Worm (Caenorhabditis elegans): ENCODE data around the gene ifa-3.

ifa-3 gene

DNA sequence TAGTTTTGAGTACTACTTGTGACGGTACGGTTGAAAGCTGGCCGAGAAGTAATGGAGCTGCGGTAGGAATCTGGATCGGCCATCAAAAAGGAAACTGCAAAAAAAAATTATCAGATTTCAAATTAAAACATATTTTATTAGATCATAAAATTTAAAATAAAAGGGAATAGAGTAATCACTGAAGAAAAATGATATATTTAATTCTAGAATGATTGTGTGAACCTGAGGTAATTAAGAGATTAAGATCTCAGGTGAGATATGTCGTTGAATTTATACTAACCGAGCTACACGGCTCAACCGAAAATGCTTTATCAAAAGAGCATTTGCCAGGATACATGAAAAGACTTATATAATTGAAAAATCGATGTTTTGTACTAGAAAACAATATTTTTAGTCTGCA is at the start of gene ifa-3:
Gene ifa-3, minus strand, starts transcription at position 101 of the 400 bp plus-strand sequence.
- no peak for TF ChIP-seq dao-5 (tag; optimal IDR thresholded peaks at IDR 0.05)
- no peak for TF ChIP-seq W03F9.2 (tag; optimal IDR thresholded peaks at IDR 0.05)
- TF ChIP-seq him-1 (tag; optimal IDR thresholded peaks at IDR 0.05), result no peak

DNA sequence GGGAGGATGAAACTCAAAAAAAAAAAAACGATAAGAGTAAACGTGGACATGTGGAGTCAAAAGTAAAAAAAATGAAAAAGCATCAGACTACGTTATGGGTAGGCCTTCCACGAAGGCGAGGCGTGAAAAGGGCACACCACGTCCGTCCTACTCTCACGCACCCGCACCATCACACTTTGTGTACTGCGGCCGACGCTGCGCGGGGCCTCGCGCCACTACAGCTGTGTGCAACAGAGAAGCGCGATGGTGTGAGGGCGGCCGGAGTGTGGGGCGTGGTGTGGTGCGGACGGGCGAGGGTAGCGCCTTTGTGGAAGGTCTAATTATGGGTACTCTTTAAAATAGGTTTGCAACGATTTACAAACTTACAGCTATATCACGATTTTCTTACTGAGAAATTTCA is 48.4 kb upstream of the ifa-3 start:
- TF ChIP-seq him-1 (tag; optimal IDR thresholded peaks at IDR 0.05) (no peak), W03F9.2 (tag; optimal IDR thresholded peaks at IDR 0.05) (no peak), dao-5 (tag; optimal IDR thresholded peaks at IDR 0.05) (no peak)

DNA sequence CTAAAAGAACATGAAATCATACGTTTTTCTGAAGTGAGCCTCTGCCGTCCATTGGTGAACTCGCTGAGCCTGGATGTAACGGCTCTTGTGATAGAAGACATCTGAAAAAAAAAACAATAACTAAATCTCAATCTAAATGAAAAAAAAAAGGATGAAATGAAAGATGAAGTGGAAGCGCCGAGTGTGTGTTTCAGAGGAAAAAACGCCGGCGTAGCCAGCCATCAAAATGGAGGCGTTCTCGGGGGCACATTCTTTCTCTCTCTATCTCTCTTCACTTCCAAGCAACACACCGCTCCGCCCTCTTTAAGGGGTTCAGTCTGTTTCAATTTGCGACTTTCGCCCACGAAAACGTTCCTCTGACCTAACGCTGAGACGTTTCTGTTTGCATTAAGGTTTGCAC is 47.8 kb upstream of the ifa-3 start, which contains the start of gene T01B4.3:
Gene T01B4.3, minus strand, starts transcription at position 101 of the 400 bp plus-strand sequence.
- TF ChIP-seq dao-5 (tag; optimal IDR thresholded peaks at IDR 0.05) (no peak), W03F9.2 (tag; optimal IDR thresholded peaks at IDR 0.05) (no peak), him-1 (tag; optimal IDR thresholded peaks at IDR 0.05) (no peak)

- no peak for TF ChIP-seq dao-5 (tag; optimal IDR thresholded peaks at IDR 0.05)
- no peak for TF ChIP-seq W03F9.2 (tag; optimal IDR thresholded peaks at IDR 0.05)
- no peak for TF ChIP-seq him-1 (tag; optimal IDR thresholded peaks at IDR 0.05)
Observed at ce11 chrX:16309705-16310104, 39.8 kb upstream of the ifa-3 start.

- no peak for TF ChIP-seq him-1 (tag; optimal IDR thresholded peaks at IDR 0.05)
- TF ChIP-seq dao-5 (tag; optimal IDR thresholded peaks at IDR 0.05), result no peak
- no peak for TF ChIP-seq W03F9.2 (tag; optimal IDR thresholded peaks at IDR 0.05)
Observed at ce11 chrX:16306164-16306563, 36.3 kb upstream of the ifa-3 start, which contains the start of gene twk-22. Gene twk-22 (plus strand): TSS chrX:16306464.

DNA sequence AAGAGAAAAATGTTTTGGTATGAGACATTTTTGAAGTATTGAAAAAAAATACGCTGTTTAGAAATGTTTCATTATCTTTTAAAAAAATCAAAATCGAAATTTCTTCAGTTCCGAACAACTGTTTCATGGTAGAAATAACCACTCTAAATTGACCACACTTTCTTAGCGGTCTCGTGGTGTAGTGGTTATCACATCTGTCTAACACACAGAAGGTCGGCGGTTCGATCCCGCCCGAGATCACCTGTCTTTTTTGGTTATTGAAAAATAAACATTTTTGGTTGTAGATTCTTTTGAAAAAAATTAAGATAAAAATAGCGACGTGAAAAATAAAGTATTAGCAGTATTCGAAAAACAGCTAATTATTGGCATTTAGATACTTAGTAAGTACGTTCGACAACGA is 30.6 kb upstream of the ifa-3 start:
- no peak for TF ChIP-seq W03F9.2 (tag; optimal IDR thresholded peaks at IDR 0.05)
- TF ChIP-seq him-1 (tag; optimal IDR thresholded peaks at IDR 0.05), result no peak
- TF ChIP-seq dao-5 (tag; optimal IDR thresholded peaks at IDR 0.05), result no peak

DNA sequence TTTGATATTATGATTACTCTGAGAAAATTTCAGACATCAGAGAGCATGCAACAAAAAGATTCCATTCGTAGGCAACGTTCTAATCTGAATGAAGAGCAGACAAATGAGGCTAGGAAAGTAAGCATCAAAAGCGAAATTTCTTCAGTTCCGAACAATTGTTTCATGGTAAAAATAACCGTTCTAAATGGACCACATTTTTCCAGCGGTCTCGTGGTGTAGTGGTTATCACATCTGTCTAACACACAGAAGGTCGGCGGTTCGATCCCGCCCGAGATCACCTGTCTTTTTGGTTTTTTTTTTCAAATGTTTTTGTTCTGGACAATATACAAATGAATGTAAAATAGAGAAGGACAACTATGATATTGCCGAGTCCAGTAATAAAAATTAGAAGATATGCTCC is 30.0 kb upstream of the ifa-3 start, which contains the start of gene twk-21:
Gene twk-21, plus strand, starts transcription at position 34 of the 400 bp plus-strand sequence.
- TF ChIP-seq W03F9.2 (tag; optimal IDR thresholded peaks at IDR 0.05) (no peak), dao-5 (tag; optimal IDR thresholded peaks at IDR 0.05) (no peak), him-1 (tag; optimal IDR thresholded peaks at IDR 0.05) (no peak)

ce11 chrX:16298173-16298572 is 28.3 kb upstream of the ifa-3 start:
- peak; percentile 84 for TF ChIP-seq dao-5 (tag; optimal IDR thresholded peaks at IDR 0.05)
- peak; percentile 37 for TF ChIP-seq W03F9.2 (tag; optimal IDR thresholded peaks at IDR 0.05)
- peak; percentile 72 for TF ChIP-seq him-1 (tag; optimal IDR thresholded peaks at IDR 0.05)

DNA sequence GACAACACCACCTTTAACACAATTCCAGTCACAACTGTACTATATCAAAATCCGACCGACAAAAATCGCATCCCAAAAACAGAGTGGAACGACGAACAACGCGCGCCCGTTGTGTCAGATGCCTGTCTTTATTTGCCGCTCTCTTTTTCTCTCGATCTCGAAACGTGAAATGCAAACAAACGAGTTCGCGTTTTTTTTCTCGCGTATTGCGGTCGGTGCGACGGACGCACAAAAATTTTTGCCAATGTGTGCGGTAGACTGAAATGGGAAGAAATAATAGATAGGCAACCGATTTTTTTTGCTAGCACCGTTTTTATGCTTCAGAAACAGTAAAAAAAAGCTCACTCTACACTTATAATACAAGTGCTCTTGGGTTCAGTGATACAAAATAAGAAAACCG is 27.3 kb upstream of the ifa-3 start:
- TF ChIP-seq him-1 (tag; optimal IDR thresholded peaks at IDR 0.05), result no peak
- TF ChIP-seq W03F9.2 (tag; optimal IDR thresholded peaks at IDR 0.05), result no peak
- no peak for TF ChIP-seq dao-5 (tag; optimal IDR thresholded peaks at IDR 0.05)

DNA sequence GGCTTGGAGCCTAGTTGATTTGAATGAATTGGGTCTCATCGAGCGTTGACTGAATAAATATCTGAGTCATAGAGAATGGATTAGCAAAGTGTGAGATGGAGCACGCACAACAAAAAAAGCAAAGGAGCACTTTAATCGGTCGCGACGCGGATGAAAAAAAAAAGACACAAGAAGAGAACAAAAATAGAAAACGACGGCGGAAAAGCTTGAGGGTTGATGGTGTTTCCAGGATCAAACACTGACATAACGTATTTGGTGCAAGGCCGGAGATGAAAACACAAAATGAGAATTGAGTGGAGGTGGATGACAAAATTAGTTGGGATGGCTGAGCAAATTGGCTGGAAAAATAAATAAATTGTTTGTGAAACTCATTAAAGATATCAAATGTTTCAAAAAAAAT is 23.1 kb upstream of the ifa-3 start, which contains the start of gene F52E10.4:
Gene F52E10.4, minus strand, starts transcription at position 101 of the 400 bp plus-strand sequence.
- no peak for TF ChIP-seq W03F9.2 (tag; optimal IDR thresholded peaks at IDR 0.05)
- TF ChIP-seq dao-5 (tag; optimal IDR thresholded peaks at IDR 0.05), result no peak
- TF ChIP-seq him-1 (tag; optimal IDR thresholded peaks at IDR 0.05), result no peak

ce11 chrX:16290536-16290935 is 20.7 kb upstream of the ifa-3 start:
- TF ChIP-seq him-1 (tag; optimal IDR thresholded peaks at IDR 0.05) (no peak), dao-5 (tag; optimal IDR thresholded peaks at IDR 0.05) (no peak), W03F9.2 (tag; optimal IDR thresholded peaks at IDR 0.05) (no peak)

DNA sequence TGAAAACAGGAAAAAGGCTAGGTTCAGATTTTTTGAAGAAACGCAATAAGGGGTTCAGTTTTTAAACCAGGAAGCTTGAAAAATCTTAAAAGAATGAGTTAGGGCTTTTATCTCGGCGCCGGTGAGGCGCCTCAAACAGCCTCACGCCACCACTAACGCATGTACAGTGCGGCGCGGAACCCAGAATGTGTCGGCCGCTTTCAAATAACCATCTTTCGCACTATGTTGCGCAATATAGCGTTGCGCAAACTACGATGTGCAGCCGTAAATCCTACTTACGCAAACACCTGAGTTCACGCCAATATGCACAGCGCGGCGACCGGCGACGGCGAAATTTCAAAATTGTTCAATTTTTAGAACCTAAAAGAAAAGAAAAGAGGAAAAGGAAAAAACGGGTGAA is 19.8 kb upstream of the ifa-3 start:
- no peak for TF ChIP-seq W03F9.2 (tag; optimal IDR thresholded peaks at IDR 0.05)
- no peak for TF ChIP-seq dao-5 (tag; optimal IDR thresholded peaks at IDR 0.05)
- TF ChIP-seq him-1 (tag; optimal IDR thresholded peaks at IDR 0.05), result no peak

- TF ChIP-seq him-1 (tag; optimal IDR thresholded peaks at IDR 0.05) (no peak), dao-5 (tag; optimal IDR thresholded peaks at IDR 0.05) (no peak), W03F9.2 (tag; optimal IDR thresholded peaks at IDR 0.05) (no peak)
Observed at ce11 chrX:16285151-16285550, 15.3 kb upstream of the ifa-3 start.

ce11 chrX:16283103-16283502 is 13.2 kb upstream of the ifa-3 start, which contains the start of gene F52E10.2:
Gene F52E10.2 (minus strand): TSS chrX:16283203.
- TF ChIP-seq dao-5 (tag; optimal IDR thresholded peaks at IDR 0.05) (no peak), W03F9.2 (tag; optimal IDR thresholded peaks at IDR 0.05) (no peak), him-1 (tag; optimal IDR thresholded peaks at IDR 0.05) (no peak)

DNA sequence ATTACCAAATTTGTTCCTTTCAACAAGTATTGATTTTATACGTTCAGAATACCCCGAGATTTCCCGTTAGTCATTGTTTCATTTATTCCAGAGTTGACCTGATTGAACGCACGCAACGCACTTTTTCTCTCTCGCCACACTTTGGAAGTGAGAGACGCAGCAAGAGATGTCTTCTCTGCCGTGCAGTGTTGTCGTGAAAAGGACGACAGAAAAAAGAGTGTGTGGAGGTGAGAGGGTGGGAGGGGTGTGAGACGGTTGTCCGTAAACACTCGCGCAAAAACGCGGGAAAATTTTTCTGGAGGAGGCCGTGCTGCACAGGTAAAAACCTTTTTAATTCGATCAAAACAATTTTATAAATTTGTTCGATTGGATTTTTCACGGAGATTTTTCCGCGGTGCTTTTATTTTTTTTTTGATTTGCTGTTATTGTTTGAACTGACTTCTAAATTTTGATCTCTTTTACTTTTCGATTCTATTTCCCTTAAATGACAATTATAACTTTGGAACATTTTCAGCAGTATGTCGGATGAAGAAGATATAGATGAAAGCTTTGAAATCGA is 5.5 kb upstream of the ifa-3 start, which contains the start of gene sdc-1:
Gene sdc-1, plus strand, starts transcription at position 509 of the 559 bp plus-strand sequence.
- no peak for TF ChIP-seq W03F9.2 (tag; optimal IDR thresholded peaks at IDR 0.05)
- no peak for TF ChIP-seq dao-5 (tag; optimal IDR thresholded peaks at IDR 0.05)
- no peak for TF ChIP-seq him-1 (tag; optimal IDR thresholded peaks at IDR 0.05)

All from whole organism, L4/young adult.